Worm (Caenorhabditis elegans) whole organism, young adult: ENCODE measurements around the gene fbxa-4.

Source experiments
- B0019.2 ChIP-seq: fragments of 200-800 bp; sonication (Bioruptor generic); conservative IDR thresholded peaks from 2 replicates; pipeline ENCODE4 v1.3.6; 2022; ENCODE audit warnings: missing genetic modification reagents, missing genetic modification characterization, missing compliant biosample characterization
- C17E4.6 ChIP-seq: fragments of 200-800 bp; sonication (Bioruptor generic); IDR thresholded peaks from 2 replicates; pipeline ENCODE4 v1.3.6; 2022; ENCODE audit warnings: missing genetic modification reagents, missing genetic modification characterization, missing compliant biosample characterization
- F33H1.4 ChIP-seq: fragments of 200-800 bp; sonication (Bioruptor generic); IDR thresholded peaks from 2 replicates; pipeline ENCODE4 v1.3.6; 2022; ENCODE audit warnings: missing genetic modification reagents, missing genetic modification characterization, missing compliant biosample characterization
- F57C9.4 ChIP-seq: sonication (generic microtip); optimal IDR thresholded peaks from 2 replicates; lab custom pipeline; 2017; ENCODE audit warnings: mild to moderate bottlenecking, missing genetic modification characterization, missing compliant biosample characterization
- T07F8.4 ChIP-seq: sonication (generic microtip); optimal IDR thresholded peaks from 2 replicates; lab custom pipeline; 2016; ENCODE audit warnings: mild to moderate bottlenecking, missing genetic modification characterization, moderate library complexity, missing compliant biosample characterization
- Y53F4B.3 ChIP-seq: fragments of 200-800 bp; sonication (Bioruptor generic); IDR thresholded peaks from 2 replicates; pipeline ENCODE4 v1.3.6; 2022; ENCODE audit warnings: missing genetic modification reagents, missing genetic modification characterization, missing compliant biosample characterization
- Y67H2A.10 ChIP-seq: fragments of 200-800 bp; sonication (Bioruptor generic); conservative IDR thresholded peaks from 2 replicates; pipeline ENCODE4 v1.3.6; 2022; ENCODE audit warnings: missing genetic modification reagents, missing genetic modification characterization, missing compliant biosample characterization
- Y79H2A.3 ChIP-seq: fragments of 200-800 bp; sonication (Bioruptor generic); conservative IDR thresholded peaks from 2 replicates; pipeline ENCODE4 v1.3.6; 2022; ENCODE audit warnings: missing genetic modification reagents, missing genetic modification characterization, missing compliant biosample characterization
- Y95B8A.8 ChIP-seq: fragments of 200-800 bp; sonication (Bioruptor generic); IDR thresholded peaks from 2 replicates; pipeline ENCODE4 v1.3.6; 2022; ENCODE audit warnings: missing genetic modification reagents, missing genetic modification characterization, missing compliant biosample characterization
- ZK185.1 ChIP-seq: sonication (generic microtip); optimal IDR thresholded peaks from 2 replicates; lab custom pipeline; 2016; ENCODE audit warnings: mild to moderate bottlenecking, missing genetic modification characterization, missing compliant biosample characterization; ENCODE audit not compliant: poor library complexity, severe bottlenecking
- aptf-2 ChIP-seq: fragments of 200-800 bp; sonication (Bioruptor generic); conservative IDR thresholded peaks from 2 replicates; pipeline ENCODE4 v1.3.6; 2022; ENCODE audit warnings: missing genetic modification reagents, missing genetic modification characterization, missing compliant biosample characterization
- attf-3 ChIP-seq: fragments of 200-800 bp; sonication (Bioruptor generic); conservative IDR thresholded peaks from 2 replicates; pipeline ENCODE4 v1.3.6; 2022; ENCODE audit warnings: missing genetic modification reagents, missing genetic modification characterization, missing compliant biosample characterization
- bed-1 ChIP-seq: fragments of 200-800 bp; sonication (Bioruptor generic); IDR thresholded peaks from 2 replicates; pipeline ENCODE4 v1.3.6; 2022; ENCODE audit warnings: missing genetic modification reagents, missing genetic modification characterization, missing compliant biosample characterization
- ccch-3 ChIP-seq: fragments of 200-800 bp; sonication (Bioruptor generic); optimal IDR thresholded peaks from 2 replicates; lab custom pipeline; 2018; ENCODE audit warnings: mild to moderate bottlenecking, missing genetic modification characterization, missing compliant biosample characterization
- ceh-40 ChIP-seq: fragments of 200-800 bp; sonication (Bioruptor generic); IDR thresholded peaks from 2 replicates; pipeline ENCODE4 v1.3.6; 2022; ENCODE audit warnings: missing genetic modification characterization, missing compliant biosample characterization
- ceh-79 ChIP-seq: sonication (generic microtip); optimal IDR thresholded peaks from 2 replicates; lab custom pipeline; 2017; ENCODE audit warnings: mild to moderate bottlenecking, missing genetic modification characterization, missing compliant biosample characterization
- ceh-91 ChIP-seq: fragments of 200-800 bp; sonication (Bioruptor generic); IDR thresholded peaks from 2 replicates; pipeline ENCODE4 v1.3.6; 2022; ENCODE audit warnings: missing genetic modification reagents, missing genetic modification characterization, missing compliant biosample characterization
- dpff-1 ChIP-seq: sonication (generic microtip); optimal IDR thresholded peaks from 2 replicates; lab custom pipeline; 2017; ENCODE audit warnings: mild to moderate bottlenecking, missing genetic modification characterization, missing compliant biosample characterization
- fkh-3 ChIP-seq: sonication (generic microtip); optimal IDR thresholded peaks from 2 replicates; lab custom pipeline; 2016; ENCODE audit warnings: mild to moderate bottlenecking, missing genetic modification characterization, missing compliant biosample characterization
- gei-17 ChIP-seq: fragments of 200-800 bp; sonication (Bioruptor generic); optimal IDR thresholded peaks from 2 replicates; lab custom pipeline; 2018; ENCODE audit warnings: mild to moderate bottlenecking, missing genetic modification characterization, missing compliant biosample characterization
- him-1 ChIP-seq: sonication (generic microtip); optimal IDR thresholded peaks from 2 replicates; lab custom pipeline; 2016; ENCODE audit warnings: missing genotype, missing genetic modification reagents, missing genetic modification characterization, missing compliant biosample characterization
- hlh-12 ChIP-seq: sonication (generic microtip); optimal IDR thresholded peaks from 2 replicates; lab custom pipeline; 2016; ENCODE audit warnings: missing genetic modification characterization, missing compliant biosample characterization
- hmg-1.2 ChIP-seq: fragments of 200-800 bp; sonication (Bioruptor generic); IDR thresholded peaks from 2 replicates; pipeline ENCODE4 v1.3.6; 2022; ENCODE audit warnings: missing genetic modification reagents, missing genetic modification characterization, missing compliant biosample characterization
- hrde-1 ChIP-seq: sonication (generic microtip); optimal IDR thresholded peaks from 2 replicates; lab custom pipeline; 2016; ENCODE audit warnings: missing genetic modification characterization, mild to moderate bottlenecking, missing compliant biosample characterization, moderate library complexity, missing genotype, missing genetic modification reagents, borderline replicate concordance
- lag-1 ChIP-seq: fragments of 200-800 bp; sonication (Bioruptor generic); IDR thresholded peaks from 2 replicates; pipeline ENCODE4 v1.3.6; 2022; ENCODE audit warnings: missing genetic modification reagents, missing genetic modification characterization, missing compliant biosample characterization
- lin-26 ChIP-seq: fragments of 200-800 bp; sonication (Bioruptor generic); IDR thresholded peaks from 2 replicates; pipeline ENCODE4 v1.3.6; 2022; ENCODE audit warnings: missing genetic modification reagents, missing genetic modification characterization, missing compliant biosample characterization
- lsy-27 ChIP-seq: sonication (generic microtip); optimal IDR thresholded peaks from 2 replicates; lab custom pipeline; 2017; ENCODE audit warnings: missing genetic modification characterization, mild to moderate bottlenecking, missing compliant biosample characterization, antibody characterized with exemption, missing genotype, borderline replicate concordance; ENCODE audit not compliant: insufficient read depth
- madf-6 ChIP-seq: fragments of 200-800 bp; sonication (Bioruptor generic); IDR thresholded peaks from 2 replicates; pipeline ENCODE4 v1.3.6; 2022; ENCODE audit warnings: missing genetic modification reagents, missing genetic modification characterization, missing compliant biosample characterization
- mcd-1 ChIP-seq: fragments of 200-800 bp; sonication (Bioruptor generic); IDR thresholded peaks from 2 replicates; pipeline ENCODE4 v1.3.6; 2022; ENCODE audit warnings: missing genetic modification reagents, missing genetic modification characterization, missing compliant biosample characterization
- mxl-1 ChIP-seq: sonication (generic microtip); optimal IDR thresholded peaks from 2 replicates; lab custom pipeline; 2016; ENCODE audit warnings: missing genetic modification characterization, missing compliant biosample characterization
- nfya-1 ChIP-seq: sonication (generic microtip); optimal IDR thresholded peaks from 2 replicates; lab custom pipeline; 2017; ENCODE audit warnings: antibody characterized with exemption, missing compliant biosample characterization, missing genetic modification characterization, borderline replicate concordance; ENCODE audit not compliant: insufficient read depth
- nhr-179 ChIP-seq: sonication (generic microtip); optimal IDR thresholded peaks from 2 replicates; lab custom pipeline; 2016; ENCODE audit warnings: mild to moderate bottlenecking, missing genetic modification characterization, missing compliant biosample characterization
- nhr-80 ChIP-seq: sonication (generic microtip); optimal IDR thresholded peaks from 2 replicates; lab custom pipeline; 2016; ENCODE audit warnings: missing genetic modification characterization, missing compliant biosample characterization
- rcor-1 ChIP-seq: fragments of 200-800 bp; sonication (Bioruptor generic); IDR thresholded peaks from 2 replicates; pipeline ENCODE4 v1.3.6; 2022; ENCODE audit warnings: missing genetic modification reagents, missing genetic modification characterization, missing compliant biosample characterization
- repo-1 ChIP-seq: sonication (generic microtip); optimal IDR thresholded peaks from 2 replicates; lab custom pipeline; 2017; ENCODE audit warnings: mild to moderate bottlenecking, missing genetic modification characterization, missing compliant biosample characterization
- rpc-1 ChIP-seq, 2 experiments: fragments of 150-350 bp in 1 of 2; sonication (generic microtip) in 1 of 2; optimal IDR thresholded peaks; 2 replicates each; lab custom pipeline; 2014 to 2018; ENCODE audit warnings: missing biosample characterization in 1 of 2, missing genetic modification characterization in 1 of 2, missing genetic modification reagents in 1 of 2, missing genotype in 1 of 2
- sea-2 ChIP-seq: fragments of 200-800 bp; sonication (Bioruptor generic); IDR thresholded peaks from 2 replicates; pipeline ENCODE4 v1.3.6; 2022; ENCODE audit warnings: missing genetic modification characterization, missing compliant biosample characterization
- snpc-1.1 ChIP-seq: sonication (generic microtip); optimal IDR thresholded peaks from 2 replicates; lab custom pipeline; 2017; ENCODE audit warnings: missing genetic modification characterization, mild to moderate bottlenecking, missing compliant biosample characterization, antibody characterized with exemption, moderate library complexity, missing genotype, missing genetic modification reagents; ENCODE audit not compliant: insufficient read depth
- unc-130 ChIP-seq: sonication (generic microtip); optimal IDR thresholded peaks from 2 replicates; lab custom pipeline; 2016; ENCODE audit warnings: missing genetic modification reagents, missing genetic modification characterization, missing compliant biosample characterization
- unc-62 ChIP-seq: fragments of 150-350 bp; optimal IDR thresholded peaks from 2 replicates; lab custom pipeline; 2014; ENCODE audit warnings: missing biosample characterization, missing genetic modification reagents, missing genetic modification characterization
- ztf-22 ChIP-seq: fragments of 200-800 bp; sonication (Bioruptor generic); optimal IDR thresholded peaks from 2 replicates; lab custom pipeline; 2018; ENCODE audit warnings: mild to moderate bottlenecking, missing genetic modification characterization, moderate library complexity, missing compliant biosample characterization
- ztf-26 ChIP-seq: sonication (generic microtip); optimal IDR thresholded peaks from 2 replicates; lab custom pipeline; 2017; ENCODE audit warnings: missing genetic modification characterization, missing compliant biosample characterization
- ztf-28 ChIP-seq: fragments of 200-800 bp; sonication (Bioruptor generic); IDR thresholded peaks from 2 replicates; pipeline ENCODE4 v1.3.6; 2022; ENCODE audit warnings: missing genetic modification reagents, missing genetic modification characterization, missing compliant biosample characterization
- ztf-6 ChIP-seq: fragments of 200-800 bp; sonication (Bioruptor generic); IDR thresholded peaks from 2 replicates; pipeline ENCODE4 v1.3.6; 2022; ENCODE audit warnings: missing genetic modification reagents, missing genetic modification characterization, missing compliant biosample characterization

The fbxa-4 gene

ce11 chrII:2418836-2419235 lies 3.5 kb upstream of the fbxa-4 start, which contains the start of gene fbxc-20:
fbxc-20 (plus strand) TSS chrII:2419136.
- no peak for TF ChIP-seq snpc-1.1 (tag; lab: Kevin White, UChicago)
- TF ChIP-seq F33H1.4 (GFP tag; lab: Robert Waterston, UW): no peak
- TF ChIP-seq lin-26 (GFP tag; lab: Robert Waterston, UW): no peak
- TF ChIP-seq ceh-40: no peak
- TF ChIP-seq bed-1: no peak
- TF ChIP-seq hrde-1 (tag; lab: Kevin White, UChicago): no peak
- no peak for TF ChIP-seq nfya-1 (tag; lab: Kevin White, UChicago)
- no peak for TF ChIP-seq rcor-1 (GFP tag; lab: Robert Waterston, UW)
- no peak for TF ChIP-seq gei-17 (GFP tag; lab: Kevin White, UChicago)
- TF ChIP-seq madf-6 (GFP tag; lab: Robert Waterston, UW): no peak
- no peak for TF ChIP-seq repo-1
- no peak for TF ChIP-seq dpff-1 (tag; lab: Kevin White, UChicago)
- no peak for TF ChIP-seq Y95B8A.8 (GFP tag; lab: Robert Waterston, UW)
- no peak for TF ChIP-seq ZK185.1 (tag; lab: Kevin White, UChicago)
- no peak for TF ChIP-seq mxl-1 (tag; lab: Kevin White, UChicago)
- no peak for TF ChIP-seq nhr-80 (tag; lab: Kevin White, UChicago)

- TF ChIP-seq snpc-1.1 (tag; lab: Kevin White, UChicago): no peak
- TF ChIP-seq Y67H2A.10 (GFP tag; lab: Robert Waterston, UW): no peak
- TF ChIP-seq F57C9.4: no peak
- TF ChIP-seq T07F8.4 (tag; lab: Kevin White, UChicago): no peak
- no peak for TF ChIP-seq ccch-3 (GFP tag; lab: Kevin White, UChicago)
- no peak for TF ChIP-seq ztf-28 (GFP tag; lab: Robert Waterston, UW)
- no peak for TF ChIP-seq Y53F4B.3
- no peak for TF ChIP-seq Y95B8A.8 (GFP tag; lab: Robert Waterston, UW)
- no peak for TF ChIP-seq him-1
- TF ChIP-seq B0019.2 (GFP tag; lab: Robert Waterston, UW): no peak
- TF ChIP-seq nhr-179: no peak
- no peak for TF ChIP-seq unc-62 (GFP tag; lab: Kevin White, UChicago)
- TF ChIP-seq hlh-12 (tag; lab: Kevin White, UChicago): no peak
- no peak for TF ChIP-seq ceh-79 (tag; lab: Kevin White, UChicago)
- no peak for TF ChIP-seq aptf-2 (GFP tag; lab: Robert Waterston, UW)
- TF ChIP-seq lsy-27: no peak
- TF ChIP-seq lag-1: no peak
Measured at ce11 chrII:2417889-2418288, 2.6 kb upstream of the fbxa-4 start, which contains the start of the genes F42G2.5 and F42G2.7. F42G2.5 (minus strand) TSS chrII:2417989. F42G2.7 (plus strand) TSS chrII:2418158.

- TF ChIP-seq mcd-1: no peak
- TF ChIP-seq Y95B8A.8 (GFP tag; lab: Robert Waterston, UW): no peak
- no peak for TF ChIP-seq ceh-79 (tag; lab: Kevin White, UChicago)
- TF ChIP-seq unc-130 (GFP tag; lab: Kevin White, UChicago): no peak
- no peak for TF ChIP-seq unc-62 (GFP tag; lab: Kevin White, UChicago)
- TF ChIP-seq, all 124 proteins: peak for 0
Measured at ce11 chrII:2412649-2413048, 2.7 kb downstream of the fbxa-4 start, which contains the start of gene fbxa-182. fbxa-182 (minus strand) TSS chrII:2412749.

ce11 chrII:2411555-2411954 lies 3.8 kb downstream of the fbxa-4 start:
- TF ChIP-seq aptf-2 (GFP tag; lab: Robert Waterston, UW) (no peak), ceh-79 (tag; lab: Kevin White, UChicago) (no peak), sea-2 (no peak), ztf-22 (no peak), T07F8.4 (tag; lab: Kevin White, UChicago) (no peak), C17E4.6 (GFP tag; lab: Robert Waterston, UW) (no peak), ceh-91 (no peak), ztf-26 (tag; lab: Kevin White, UChicago) (no peak), ztf-6 (no peak), hmg-1.2 (GFP tag; lab: Robert Waterston, UW) (no peak), attf-3 (no peak), F33H1.4 (GFP tag; lab: Robert Waterston, UW) (no peak), repo-1 (no peak), Y79H2A.3 (GFP tag; lab: Robert Waterston, UW) (no peak), rpc-1 (optimal IDR thresholded peaks at IDR 0.05; lab: Kevin White, UChicago) (no peak), rpc-1 (tag; optimal IDR thresholded peaks at IDR 0.05; lab: Kevin White, UChicago) (no peak), fkh-3 (tag; lab: Kevin White, UChicago) (no peak)
